Worm (Caenorhabditis elegans) whole organism, L4/young adult: ENCODE data around the gene VZK822L.2.

Source experiments
- W03F9.2 ChIP-seq: fragments of 150-350 bp; optimal IDR thresholded peaks from 2 replicates; lab custom pipeline; 2014; ENCODE audit warnings: missing biosample characterization, missing genetic modification characterization
- him-1 ChIP-seq: sonication (generic microtip); optimal IDR thresholded peaks from 2 replicates; lab custom pipeline; 2016; ENCODE audit warnings: missing genotype, missing genetic modification reagents, missing genetic modification characterization, missing compliant biosample characterization

ce11 chrIV:11916907-11917306 lies 5.1 kb downstream of the VZK822L.2 start, which contains the start of gene ZK822.10:
- no peak for TF ChIP-seq W03F9.2
- TF ChIP-seq him-1, result no peak
